Fruit fly (Drosophila melanogaster) whole organism, embryonic: ENCODE results near the gene Cwc25.

ENCODE experiments used
- Blimp-1 ChIP-seq: fragments of 200-800 bp; sonication (Bioruptor generic); optimal IDR thresholded peaks from 3 replicates; lab custom pipeline; 2018; ENCODE audit warnings: missing biosample characterization, missing genetic modification characterization, mild to moderate bottlenecking, moderate library complexity, missing genetic modification reagents
- CG12155 ChIP-seq: fragments of 200-800 bp; sonication (Bioruptor generic); optimal IDR thresholded peaks from 3 replicates; lab custom pipeline; 2016; ENCODE audit warnings: missing biosample characterization, missing genetic modification characterization
- CG6791 ChIP-seq: fragments of 200-800 bp; sonication (Bioruptor generic); IDR thresholded peaks from 3 replicates; pipeline ENCODE4 v1.3.6; 2022; ENCODE audit warnings: missing biosample characterization, missing genetic modification characterization; ENCODE audit not compliant: partially characterized antibody
- H2.0 ChIP-seq: fragments of 200-800 bp; sonication (Bioruptor generic); IDR thresholded peaks from 2 replicates; pipeline ENCODE4 v1.3.6; 2022; ENCODE audit warnings: missing biosample characterization, missing genetic modification characterization
- NC2β ChIP-seq: fragments of 200-800 bp; sonication (Bioruptor generic); optimal IDR thresholded peaks from 2 replicates; lab custom pipeline; 2016; ENCODE audit warnings: missing biosample characterization, missing genetic modification characterization
- Sry-δ ChIP-seq: fragments of 200-800 bp; sonication (Bioruptor generic); optimal IDR thresholded peaks from 2 replicates; lab custom pipeline; 2016; ENCODE audit warnings: missing biosample characterization, missing genetic modification characterization
- fd64A ChIP-seq: fragments of 200-800 bp; sonication (Bioruptor generic); optimal IDR thresholded peaks from 3 replicates; lab custom pipeline; 2018; ENCODE audit warnings: missing biosample characterization, mild to moderate bottlenecking, missing genetic modification characterization
- her ChIP-seq: fragments of 200-800 bp; sonication (Bioruptor generic); optimal IDR thresholded peaks from 2 replicates; lab custom pipeline; 2016; ENCODE audit warnings: missing biosample characterization, missing genetic modification characterization
- sqz ChIP-seq: fragments of 200-800 bp; sonication (Bioruptor generic); optimal IDR thresholded peaks from 3 replicates; lab custom pipeline; 2018; ENCODE audit warnings: missing biosample characterization, mild to moderate bottlenecking, missing genetic modification characterization
- wor ChIP-seq: fragments of 200-800 bp; sonication (Bioruptor generic); IDR thresholded peaks from 2 replicates; pipeline ENCODE4 v1.3.6; 2022; ENCODE audit warnings: missing biosample characterization, missing genetic modification characterization

- no peak for TF ChIP-seq Sry-δ
- TF ChIP-seq sqz (GFP tag; lab: Kevin White, UChicago): no peak
- no peak for TF ChIP-seq wor
- TF ChIP-seq her: no peak
- no peak for TF ChIP-seq NC2β (GFP tag; lab: Kevin White, UChicago)
- TF ChIP-seq fd64A (GFP tag; lab: Kevin White, UChicago): no peak
- no peak for TF ChIP-seq CG12155
- TF ChIP-seq H2.0 (GFP tag; lab: Robert Waterston, UW): no peak
- no peak for TF ChIP-seq CG6791 (GFP tag; lab: Robert Waterston, UW)
- no peak for TF ChIP-seq Blimp-1 (GFP tag; lab: Kevin White, UChicago)
These were observed 24.5 kb upstream of the Cwc25 start for dm6 chr2L:2720368-2720767.
